Worm (Caenorhabditis elegans) whole organism, young adult: ENCODE data around the gene C32C4.3.

Source experiments
- B0035.1 ChIP-seq: sonication (generic microtip); optimal IDR thresholded peaks from 2 replicates; lab custom pipeline; 2016; ENCODE audit warnings: missing genetic modification characterization, mild to moderate bottlenecking, missing compliant biosample characterization, missing genotype, missing genetic modification reagents
- C17E4.6 ChIP-seq: fragments of 200-800 bp; sonication (Bioruptor generic); IDR thresholded peaks from 2 replicates; pipeline ENCODE4 v1.3.6; 2022; ENCODE audit warnings: missing genetic modification reagents, missing genetic modification characterization, missing compliant biosample characterization
- F10E7.11 ChIP-seq: sonication (generic microtip); optimal IDR thresholded peaks from 2 replicates; lab custom pipeline; 2017; ENCODE audit warnings: mild to moderate bottlenecking, missing genetic modification characterization, moderate library complexity, missing compliant biosample characterization
- F33H1.4 ChIP-seq: fragments of 200-800 bp; sonication (Bioruptor generic); IDR thresholded peaks from 2 replicates; pipeline ENCODE4 v1.3.6; 2022; ENCODE audit warnings: missing genetic modification reagents, missing genetic modification characterization, missing compliant biosample characterization
- K11D2.4 ChIP-seq: fragments of 200-800 bp; sonication (Bioruptor generic); IDR thresholded peaks from 2 replicates; pipeline ENCODE4 v1.3.6; 2022; ENCODE audit warnings: missing genetic modification reagents, missing genetic modification characterization, missing compliant biosample characterization
- T26A5.8 ChIP-seq: sonication (generic microtip); optimal IDR thresholded peaks from 2 replicates; lab custom pipeline; 2016; ENCODE audit warnings: missing genetic modification characterization, missing compliant biosample characterization
- ama-1 ChIP-seq, 3 experiments: fragments of 150-350 bp in 1 of 3; sonication (generic microtip) in 2 of 3; optimal IDR thresholded peaks; 2 replicates each; lab custom pipeline; 2014 to 2018; ENCODE audit warnings: missing biosample characterization in 2 of 3, missing genetic modification characterization in 2 of 3, missing genetic modification reagents in 2 of 3
- him-1 ChIP-seq: sonication (generic microtip); optimal IDR thresholded peaks from 2 replicates; lab custom pipeline; 2016; ENCODE audit warnings: missing genotype, missing genetic modification reagents, missing genetic modification characterization, missing compliant biosample characterization
- nhr-90 ChIP-seq: sonication (generic microtip); optimal IDR thresholded peaks from 2 replicates; lab custom pipeline; 2016; ENCODE audit warnings: missing genotype, mild to moderate bottlenecking, missing genetic modification characterization, missing compliant biosample characterization

DNA sequence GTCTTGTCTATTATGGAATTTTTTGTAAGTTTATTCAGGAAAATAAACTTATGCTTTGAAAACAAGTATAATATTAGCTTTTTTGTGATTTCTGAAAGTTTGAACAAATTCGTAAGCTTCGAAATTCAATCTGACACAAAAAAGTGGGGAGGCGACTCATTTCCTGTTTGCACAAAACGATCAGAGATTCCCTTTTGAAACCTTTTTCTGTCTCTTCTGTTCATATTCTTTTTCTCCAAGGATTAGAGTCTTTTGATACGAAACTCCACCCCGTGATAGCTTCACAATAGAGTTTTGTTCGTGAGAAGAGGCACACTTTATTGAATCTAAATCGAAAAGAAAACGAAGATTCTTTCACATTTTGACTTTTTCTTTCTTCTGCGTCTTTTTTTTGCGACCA lies 6.0 kb downstream of the C32C4.3 start:
- no peak for TF ChIP-seq F33H1.4 (GFP tag; lab: Robert Waterston, UW)
- TF ChIP-seq K11D2.4 (GFP tag; lab: Robert Waterston, UW), result no peak
- no peak for TF ChIP-seq F10E7.11 (tag; lab: Kevin White, UChicago)
- TF ChIP-seq ama-1 (optimal IDR thresholded peaks at IDR 0.05; lab: Kevin White, UChicago), result no peak
- TF ChIP-seq ama-1 (GFP tag; optimal IDR thresholded peaks at IDR 0.05; lab: Kevin White, UChicago), result no peak
- no peak for TF ChIP-seq T26A5.8 (tag; lab: Kevin White, UChicago)
- TF ChIP-seq C17E4.6 (GFP tag; lab: Robert Waterston, UW), result no peak
- TF ChIP-seq him-1 (tag; lab: Kevin White, UChicago), result no peak
- TF ChIP-seq B0035.1 (tag; lab: Kevin White, UChicago), result no peak
- TF ChIP-seq nhr-90 (tag; lab: Kevin White, UChicago), result no peak
